Fruit fly (Drosophila melanogaster) S2 (cell line): ENCODE data around the gene CG32365.

ENCODE experiments used
- CG8478 ChIP-seq: fragments of >200 bp; optimal IDR thresholded peaks from 2 replicates; lab custom pipeline; 2018
- CTCF ChIP-seq, 2 experiments: fragments of >200 bp; optimal IDR thresholded peaks; 2 replicates each; lab custom pipeline; 2018

- TF ChIP-seq CG8478 (lab: Kevin White, UChicago) (no peak), CTCF (optimal IDR thresholded peaks at IDR 0.05; lab: Kevin White, UChicago) (no peak)
Measured at dm6 chr3L:7866558-7866957, 2.3 kb upstream of the CG32365 start.
